Worm (Caenorhabditis elegans) whole organism, young adult: ENCODE results near the gene fbxc-32.

Source experiments
- F22D6.2 ChIP-seq: sonication (generic microtip); optimal IDR thresholded peaks from 2 replicates; lab custom pipeline; 2016; ENCODE audit warnings: mild to moderate bottlenecking, missing genetic modification characterization, missing compliant biosample characterization
- Y53G8AR.9 ChIP-seq: fragments of 200-800 bp; sonication (Bioruptor generic); conservative IDR thresholded peaks from 2 replicates; pipeline ENCODE4 v1.3.6; 2022; ENCODE audit warnings: missing genetic modification reagents, missing genetic modification characterization, missing compliant biosample characterization
- Y67H2A.10 ChIP-seq: fragments of 200-800 bp; sonication (Bioruptor generic); conservative IDR thresholded peaks from 2 replicates; pipeline ENCODE4 v1.3.6; 2022; ENCODE audit warnings: missing genetic modification reagents, missing genetic modification characterization, missing compliant biosample characterization
- atf-7 ChIP-seq: sonication (generic microtip); optimal IDR thresholded peaks from 2 replicates; lab custom pipeline; 2017; ENCODE audit warnings: mild to moderate bottlenecking, missing genetic modification characterization, missing compliant biosample characterization
- attf-6 ChIP-seq: fragments of 200-800 bp; sonication (Bioruptor generic); IDR thresholded peaks from 2 replicates; pipeline ENCODE4 v1.3.6; 2022; ENCODE audit warnings: missing genetic modification reagents, missing genetic modification characterization, missing compliant biosample characterization
- lin-35 ChIP-seq, 3 experiments: fragments of 150-350 bp in 2 of 3; sonication (generic microtip) in 1 of 3; optimal IDR thresholded peaks; 2 replicates each; lab custom pipeline; 2014 to 2018; ENCODE audit warnings: missing biosample characterization in 3 of 3, missing genetic modification characterization in 3 of 3, missing genetic modification reagents in 3 of 3
- madf-3 ChIP-seq: fragments of 200-800 bp; sonication (Bioruptor generic); IDR thresholded peaks from 2 replicates; pipeline ENCODE4 v1.3.6; 2022; ENCODE audit warnings: missing genetic modification reagents, missing genetic modification characterization, missing compliant biosample characterization
- nhr-179 ChIP-seq: sonication (generic microtip); optimal IDR thresholded peaks from 2 replicates; lab custom pipeline; 2016; ENCODE audit warnings: mild to moderate bottlenecking, missing genetic modification characterization, missing compliant biosample characterization
- tbx-9 ChIP-seq: sonication (generic microtip); optimal IDR thresholded peaks from 2 replicates; lab custom pipeline; 2016; ENCODE audit warnings: borderline replicate concordance, missing genetic modification characterization, inconsistent platforms, missing compliant biosample characterization

DNA sequence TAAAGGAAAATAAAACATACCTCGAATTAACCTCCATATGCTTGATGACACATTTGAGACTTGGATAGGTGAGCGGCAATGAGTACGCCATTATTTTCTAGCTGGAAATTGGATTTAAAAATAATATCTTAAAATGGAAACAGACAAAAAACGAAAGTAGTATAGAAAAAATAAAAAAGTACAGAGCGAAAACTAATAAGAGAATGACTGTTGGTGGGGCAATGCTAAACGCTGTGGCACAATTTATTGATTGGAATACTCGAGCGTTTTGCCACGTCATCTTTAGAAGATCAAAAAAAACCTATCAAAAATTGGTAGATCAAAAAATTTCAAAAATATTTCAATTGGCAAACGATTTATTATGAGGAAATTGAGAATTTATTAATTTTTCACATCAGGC is at the start of gene fbxc-32:
- no peak for TF ChIP-seq atf-7 (tag; lab: Kevin White, UChicago)
- no peak for TF ChIP-seq attf-6 (GFP tag; lab: Robert Waterston, UW)
- TF ChIP-seq Y53G8AR.9 = no peak
- no peak for TF ChIP-seq nhr-179 (tag; lab: Kevin White, UChicago)
- no peak for TF ChIP-seq madf-3 (GFP tag; lab: Robert Waterston, UW)
- TF ChIP-seq Y67H2A.10 (GFP tag; lab: Robert Waterston, UW) = no peak
- TF ChIP-seq lin-35 (GFP tag; optimal IDR thresholded peaks at IDR 0.05; lab: Kevin White, UChicago) = no peak
- no peak for TF ChIP-seq F22D6.2 (tag; lab: Kevin White, UChicago)
- TF ChIP-seq tbx-9 (tag; lab: Kevin White, UChicago) = no peak
